Worm (Caenorhabditis elegans) whole organism, L2 larva: Measurements from ENCODE around the gene srd-43.

Source experiments
- C34F6.9 ChIP-seq: fragments of 150-350 bp; optimal IDR thresholded peaks from 2 replicates; lab custom pipeline; 2014; ENCODE audit warnings: missing biosample characterization, missing genetic modification characterization
- F13H6.1 ChIP-seq: sonication (generic microtip); optimal IDR thresholded peaks from 2 replicates; lab custom pipeline; 2016; ENCODE audit warnings: missing genetic modification characterization, missing compliant biosample characterization
- R02D3.7 ChIP-seq: fragments of 150-350 bp; optimal IDR thresholded peaks from 2 replicates; lab custom pipeline; 2014; ENCODE audit warnings: missing biosample characterization, missing genetic modification characterization
- Y55F3AM.14 ChIP-seq: fragments of 200-800 bp; sonication (Bioruptor generic); optimal IDR thresholded peaks from 2 replicates; lab custom pipeline; 2018; ENCODE audit warnings: mild to moderate bottlenecking, missing genetic modification characterization, missing compliant biosample characterization
- ZK546.5 ChIP-seq: sonication (generic microtip); optimal IDR thresholded peaks from 2 replicates; lab custom pipeline; 2017; ENCODE audit warnings: missing biosample characterization, missing genetic modification characterization
- alr-1 ChIP-seq: fragments of 150-350 bp; optimal IDR thresholded peaks from 2 replicates; lab custom pipeline; 2014; ENCODE audit warnings: missing biosample characterization, missing genetic modification characterization
- aly-2 ChIP-seq: fragments of 150-350 bp; optimal IDR thresholded peaks from 2 replicates; lab custom pipeline; 2014; ENCODE audit warnings: missing biosample characterization, missing genetic modification characterization
- ama-1 ChIP-seq: fragments of 150-350 bp; optimal IDR thresholded peaks from 2 replicates; lab custom pipeline; 2018; ENCODE audit warnings: inconsistent platforms
- blmp-1 ChIP-seq: sonication (generic microtip); optimal IDR thresholded peaks from 2 replicates; lab custom pipeline; 2017; ENCODE audit warnings: missing genetic modification characterization, mild to moderate bottlenecking, missing compliant biosample characterization, antibody characterized with exemption, moderate library complexity; ENCODE audit not compliant: insufficient read depth
- ceh-16 ChIP-seq: fragments of 150-350 bp; optimal IDR thresholded peaks from 2 replicates; lab custom pipeline; 2014; ENCODE audit warnings: missing biosample characterization, missing genetic modification characterization
- ceh-82 ChIP-seq: fragments of 150-350 bp; optimal IDR thresholded peaks from 2 replicates; lab custom pipeline; 2014; ENCODE audit warnings: missing biosample characterization, missing genetic modification characterization
- crh-2 ChIP-seq: sonication (generic microtip); optimal IDR thresholded peaks from 2 replicates; lab custom pipeline; 2017; ENCODE audit warnings: missing biosample characterization, missing genetic modification characterization
- dmd-4 ChIP-seq: sonication (generic microtip); optimal IDR thresholded peaks from 2 replicates; lab custom pipeline; 2017; ENCODE audit warnings: missing biosample characterization, missing genetic modification characterization
- egl-27 ChIP-seq: sonication (generic microtip); optimal IDR thresholded peaks from 3 replicates; lab custom pipeline; 2017; ENCODE audit warnings: missing biosample characterization, missing genetic modification reagents, missing genetic modification characterization
- elt-1 ChIP-seq: fragments of 150-350 bp; optimal IDR thresholded peaks from 2 replicates; lab custom pipeline; 2014; ENCODE audit warnings: missing biosample characterization, missing genetic modification characterization
- elt-3 ChIP-seq: sonication (generic microtip); optimal IDR thresholded peaks from 2 replicates; lab custom pipeline; 2017; ENCODE audit warnings: missing biosample characterization, missing genetic modification characterization
- fos-1 ChIP-seq: fragments of 150-350 bp; optimal IDR thresholded peaks from 2 replicates; lab custom pipeline; 2014; ENCODE audit warnings: missing biosample characterization, missing genetic modification characterization
- gmeb-1 ChIP-seq: fragments of 150-350 bp; optimal IDR thresholded peaks from 2 replicates; lab custom pipeline; 2014; ENCODE audit warnings: missing biosample characterization, missing genetic modification characterization
- lin-11 ChIP-seq: fragments of 150-350 bp; sonication (generic microtip); optimal IDR thresholded peaks from 2 replicates; lab custom pipeline; 2014; ENCODE audit warnings: missing biosample characterization, missing genetic modification characterization, inconsistent platforms, mixed read lengths
- lin-13 ChIP-seq: fragments of 150-350 bp; optimal IDR thresholded peaks from 2 replicates; lab custom pipeline; 2014; ENCODE audit warnings: missing biosample characterization, missing genetic modification reagents, missing genetic modification characterization
- lin-39 ChIP-seq: fragments of 150-350 bp; optimal IDR thresholded peaks from 2 replicates; lab custom pipeline; 2014; ENCODE audit warnings: missing biosample characterization, missing genetic modification reagents, missing genetic modification characterization
- lsy-2 ChIP-seq, 2 experiments: fragments of 150-350 bp in 1 of 2; sonication (generic microtip) in 1 of 2; optimal IDR thresholded peaks; 2 replicates each; lab custom pipeline; 2014 to 2017; ENCODE audit warnings: missing biosample characterization in 2 of 2, missing genetic modification characterization in 2 of 2
- mab-5 ChIP-seq: fragments of 150-350 bp; optimal IDR thresholded peaks from 2 replicates; lab custom pipeline; 2014; ENCODE audit warnings: missing biosample characterization, missing genetic modification characterization
- mbf-1 ChIP-seq: sonication (generic microtip); optimal IDR thresholded peaks from 2 replicates; lab custom pipeline; 2017; ENCODE audit warnings: missing biosample characterization, missing genetic modification characterization
- mdl-1 ChIP-seq, 2 experiments: fragments of 150-350 bp in 1 of 2; sonication (generic microtip) in 1 of 2; optimal IDR thresholded peaks; 2 replicates each; lab custom pipeline; 2017; ENCODE audit warnings: missing biosample characterization in 2 of 2, missing genetic modification characterization in 2 of 2
- nhr-10 ChIP-seq: sonication (generic microtip); optimal IDR thresholded peaks from 2 replicates; lab custom pipeline; 2017; ENCODE audit warnings: missing biosample characterization, missing genetic modification characterization
- nhr-11 ChIP-seq: fragments of 150-350 bp; optimal IDR thresholded peaks from 2 replicates; lab custom pipeline; 2014; ENCODE audit warnings: missing biosample characterization, missing genetic modification characterization
- nhr-12 ChIP-seq: fragments of 150-350 bp; optimal IDR thresholded peaks from 2 replicates; lab custom pipeline; 2014; ENCODE audit warnings: missing biosample characterization, missing genetic modification characterization
- nhr-129 ChIP-seq: fragments of 150-350 bp; optimal IDR thresholded peaks from 2 replicates; lab custom pipeline; 2014; ENCODE audit warnings: missing biosample characterization, missing genetic modification characterization
- nhr-21 ChIP-seq: fragments of 150-350 bp; optimal IDR thresholded peaks from 2 replicates; lab custom pipeline; 2014; ENCODE audit warnings: missing biosample characterization, missing genetic modification characterization
- nhr-23 ChIP-seq: fragments of 150-350 bp; optimal IDR thresholded peaks from 2 replicates; lab custom pipeline; 2014; ENCODE audit warnings: missing biosample characterization, missing genetic modification reagents, missing genetic modification characterization
- nhr-25 ChIP-seq: fragments of 150-350 bp; sonication (generic microtip); optimal IDR thresholded peaks from 3 replicates; lab custom pipeline; 2014; ENCODE audit warnings: missing biosample characterization, missing genetic modification characterization
- nhr-6 ChIP-seq: fragments of 150-350 bp; optimal IDR thresholded peaks from 2 replicates; lab custom pipeline; 2014; ENCODE audit warnings: missing biosample characterization, missing genetic modification characterization
- nhr-77 ChIP-seq: fragments of 150-350 bp; optimal IDR thresholded peaks from 2 replicates; lab custom pipeline; 2014; ENCODE audit warnings: missing biosample characterization, missing genetic modification characterization
- peb-1 ChIP-seq: fragments of 150-350 bp; optimal IDR thresholded peaks from 2 replicates; lab custom pipeline; 2014; ENCODE audit warnings: missing biosample characterization, missing genetic modification characterization
- sem-4 ChIP-seq: fragments of 150-350 bp; optimal IDR thresholded peaks from 2 replicates; lab custom pipeline; 2014; ENCODE audit warnings: missing biosample characterization, missing genetic modification reagents, missing genetic modification characterization
- skn-1 ChIP-seq: sonication (generic microtip); optimal IDR thresholded peaks from 2 replicates; lab custom pipeline; 2017; ENCODE audit warnings: missing biosample characterization, missing genetic modification characterization
- sma-3 ChIP-seq: sonication (generic microtip); optimal IDR thresholded peaks from 2 replicates; lab custom pipeline; 2016; ENCODE audit warnings: missing genetic modification reagents, missing genetic modification characterization, missing compliant biosample characterization
- sma-9 ChIP-seq, 2 experiments: fragments of 150-350 bp in 1 of 2; sonication (generic microtip) in 1 of 2; optimal IDR thresholded peaks; 2 replicates each; lab custom pipeline; 2014 to 2016; ENCODE audit warnings: missing genetic modification characterization in 2 of 2, mild to moderate bottlenecking in 1 of 2, missing biosample characterization in 1 of 2, missing compliant biosample characterization in 1 of 2, missing genetic modification reagents in 1 of 2, moderate library complexity in 1 of 2
- snpc-4 ChIP-seq: fragments of 150-350 bp; optimal IDR thresholded peaks from 2 replicates; lab custom pipeline; 2014; ENCODE audit warnings: missing biosample characterization, missing genetic modification characterization
- unc-39 ChIP-seq: fragments of 150-350 bp; optimal IDR thresholded peaks from 2 replicates; lab custom pipeline; 2014; ENCODE audit warnings: missing biosample characterization, missing genetic modification characterization
- ztf-1 ChIP-seq: fragments of 200-800 bp; sonication (Bioruptor generic); conservative IDR thresholded peaks from 2 replicates; pipeline ENCODE4 v1.3.6; 2022; ENCODE audit warnings: missing genetic modification characterization, missing compliant biosample characterization
- ztf-11 ChIP-seq: sonication (generic microtip); optimal IDR thresholded peaks from 2 replicates; lab custom pipeline; 2017; ENCODE audit warnings: missing biosample characterization, missing genetic modification characterization
- ztf-4 ChIP-seq: fragments of 150-350 bp; optimal IDR thresholded peaks from 2 replicates; lab custom pipeline; 2014; ENCODE audit warnings: missing biosample characterization, missing genetic modification characterization

The srd-43 gene

ce11 chrX:13352164-13352563 lies 46.5 kb upstream of the srd-43 start:
- no peak for TF ChIP-seq ZK546.5 (tag; lab: Kevin White, UChicago)
- peak; percentile 73 for TF ChIP-seq sma-9 (GFP tag; optimal IDR thresholded peaks at IDR 0.05; lab: Kevin White, UChicago)
- no peak for TF ChIP-seq sma-9 (tag; optimal IDR thresholded peaks at IDR 0.05; lab: Kevin White, UChicago)
- TF ChIP-seq R02D3.7 (tag; lab: Kevin White, UChicago), result no peak
- no peak for TF ChIP-seq snpc-4
- TF ChIP-seq crh-2 (tag; lab: Kevin White, UChicago), result peak; percentile 40
- peak; percentile 38 for TF ChIP-seq nhr-21

DNA sequence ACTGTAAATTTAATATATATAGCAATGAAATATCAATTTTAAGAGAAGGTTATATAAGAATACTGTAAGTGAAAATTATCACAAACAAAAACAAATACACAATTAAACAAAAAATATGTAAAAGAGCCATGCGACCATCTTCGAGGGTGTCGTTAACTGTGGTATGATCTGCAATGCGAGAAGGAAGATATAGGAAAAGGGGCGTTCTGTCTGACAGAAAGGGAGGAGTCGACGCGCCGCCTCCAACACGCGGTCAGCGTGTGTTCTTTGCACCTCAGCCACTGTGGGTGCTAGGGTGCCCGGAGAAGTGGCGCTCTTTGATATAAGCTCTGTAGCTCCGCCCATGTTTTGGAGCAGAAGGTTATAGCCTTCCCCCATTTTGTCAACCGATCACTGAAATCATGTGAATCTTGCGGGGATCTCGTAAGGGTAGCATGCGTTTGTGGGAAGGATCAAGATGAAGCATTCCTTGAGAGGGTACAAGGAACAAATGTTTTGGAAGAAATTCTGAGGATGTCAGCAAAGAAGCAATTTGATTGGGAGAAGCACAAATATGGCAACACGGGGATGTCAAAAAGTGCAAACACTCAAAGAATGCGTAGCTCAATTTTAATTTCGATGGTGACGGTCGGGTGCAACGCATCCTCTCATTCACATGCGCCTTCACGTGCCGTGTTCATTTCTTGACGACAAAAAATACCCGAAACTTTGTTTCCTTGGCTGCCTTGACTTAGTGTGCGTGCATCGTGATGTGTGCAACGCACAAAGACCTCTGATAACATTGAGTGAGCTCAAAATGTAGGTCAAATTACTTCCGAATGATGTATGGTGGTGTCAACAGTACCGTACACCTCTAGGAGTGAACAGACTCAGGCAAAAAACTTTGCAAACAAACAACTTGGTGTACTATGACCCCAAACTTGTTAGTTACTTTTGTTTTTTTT lies 45.4 kb upstream of the srd-43 start, which contains the start of gene mxl-3:
Gene mxl-3 (minus strand): TSS at position 1 of the 944 bp plus-strand sequence.
- no peak for TF ChIP-seq crh-2 (tag; lab: Kevin White, UChicago)
- TF ChIP-seq aly-2 (tag; lab: Kevin White, UChicago), result no peak
- no peak for TF ChIP-seq nhr-6 (tag; lab: Kevin White, UChicago)
- TF ChIP-seq nhr-12 (tag; lab: Kevin White, UChicago), result no peak
- TF ChIP-seq ceh-82 (tag; lab: Kevin White, UChicago), result no peak
- TF ChIP-seq nhr-11 (tag; lab: Kevin White, UChicago), result no peak
- TF ChIP-seq mab-5 (tag; lab: Kevin White, UChicago), result no peak
- TF ChIP-seq egl-27, result no peak
- no peak for TF ChIP-seq sem-4 (tag; lab: Kevin White, UChicago)
- no peak for TF ChIP-seq nhr-77 (tag; lab: Kevin White, UChicago)
- no peak for TF ChIP-seq unc-39 (tag; lab: Kevin White, UChicago)
- TF ChIP-seq alr-1 (tag; lab: Kevin White, UChicago), result no peak
- TF ChIP-seq nhr-21, result peak; percentile 65
- no peak for TF ChIP-seq peb-1 (tag; lab: Kevin White, UChicago)
- TF ChIP-seq ztf-1 (GFP tag; lab: Robert Waterston, UW), result no peak
- TF ChIP-seq nhr-129, result peak; percentile 53
- no peak for TF ChIP-seq nhr-10
- TF ChIP-seq gmeb-1 (tag; lab: Kevin White, UChicago), result peak; percentile 15
- TF ChIP-seq nhr-23 (tag; lab: Kevin White, UChicago), result no peak
- peak; percentile 58 for TF ChIP-seq blmp-1 (tag; lab: Kevin White, UChicago)
- TF ChIP-seq lin-39 (tag; lab: Kevin White, UChicago), result no peak
- TF ChIP-seq elt-1 (tag; lab: Kevin White, UChicago), result no peak
- no peak for TF ChIP-seq sma-3 (GFP tag; lab: Kevin White, UChicago)
- peak; percentile 48 for TF ChIP-seq lin-13 (GFP tag; lab: Kevin White, UChicago)
- no peak for TF ChIP-seq ztf-11 (tag; lab: Kevin White, UChicago)
- no peak for TF ChIP-seq lin-11
- no peak for TF ChIP-seq elt-3 (tag; lab: Kevin White, UChicago)
- TF ChIP-seq mdl-1 (tag; optimal IDR thresholded peaks at IDR 0.05; lab: Kevin White, UChicago), result peak in 1 of 2 experiments; percentile 11
- peak; percentile 14 for TF ChIP-seq fos-1
- no peak for TF ChIP-seq R02D3.7 (tag; lab: Kevin White, UChicago)
- TF ChIP-seq lsy-2 (tag; optimal IDR thresholded peaks at IDR 0.05; lab: Kevin White, UChicago), result peak in 1 of 2 experiments; percentile 55
- no peak for TF ChIP-seq dmd-4 (tag; lab: Kevin White, UChicago)
- TF ChIP-seq sma-9 (GFP tag; optimal IDR thresholded peaks at IDR 0.05; lab: Kevin White, UChicago), result peak; percentile 88
- TF ChIP-seq sma-9 (tag; optimal IDR thresholded peaks at IDR 0.05; lab: Kevin White, UChicago), result no peak
- no peak for TF ChIP-seq mbf-1 (tag; lab: Kevin White, UChicago)
- peak; percentile 2 for TF ChIP-seq C34F6.9
- no peak for TF ChIP-seq ZK546.5 (tag; lab: Kevin White, UChicago)
- peak; percentile 44 for TF ChIP-seq nhr-25
- TF ChIP-seq ama-1 (lab: Kevin White, UChicago), result peak; percentile 73
- TF ChIP-seq skn-1 (tag; lab: Kevin White, UChicago), result no peak
- peak; percentile 57 for TF ChIP-seq F13H6.1
- TF ChIP-seq Y55F3AM.14, result no peak
- no peak for TF ChIP-seq ceh-16
- TF ChIP-seq ztf-4 (tag; lab: Kevin White, UChicago), result no peak
